Fruit fly (Drosophila melanogaster) whole organism, embryonic: ENCODE measurements around the gene ninaB.

Source experiments
- CG10543 ChIP-seq: fragments of 200-800 bp; sonication (Bioruptor generic); optimal IDR thresholded peaks from 3 replicates; lab custom pipeline; 2017; ENCODE audit warnings: missing biosample characterization, mild to moderate bottlenecking, missing genetic modification characterization, moderate library complexity
- CG10654 ChIP-seq: fragments of 200-800 bp; sonication (Bioruptor generic); optimal IDR thresholded peaks from 2 replicates; lab custom pipeline; 2016; ENCODE audit warnings: missing biosample characterization, missing genetic modification characterization
- CG11093 ChIP-seq: fragments of 200-800 bp; sonication (Bioruptor generic); IDR thresholded peaks from 3 replicates; pipeline ENCODE4 v1.3.6; 2022; ENCODE audit warnings: missing biosample characterization, missing genetic modification characterization
- CG12236 ChIP-seq: fragments of 200-800 bp; sonication (Bioruptor generic); optimal IDR thresholded peaks from 2 replicates; lab custom pipeline; 2016; ENCODE audit warnings: missing biosample characterization, missing genetic modification characterization
- CG14441 ChIP-seq: fragments of 200-800 bp; sonication (Bioruptor generic); IDR thresholded peaks from 2 replicates; pipeline ENCODE4 v1.3.6; 2022; ENCODE audit warnings: missing biosample characterization, missing genetic modification characterization
- CG17568 ChIP-seq: fragments of 200-800 bp; sonication (Bioruptor generic); optimal IDR thresholded peaks from 2 replicates; lab custom pipeline; 2018; ENCODE audit warnings: missing biosample characterization, mild to moderate bottlenecking, missing genetic modification characterization, moderate library complexity
- CG18599 ChIP-seq: fragments of 200-800 bp; sonication (Bioruptor generic); optimal IDR thresholded peaks from 3 replicates; lab custom pipeline; 2017; ENCODE audit warnings: missing biosample characterization, missing genetic modification characterization, mild to moderate bottlenecking, moderate library complexity, missing genetic modification reagents
- CG2129 ChIP-seq: fragments of 200-800 bp; sonication (Bioruptor generic); IDR thresholded peaks from 2 replicates; pipeline ENCODE4 v1.3.6; 2022; ENCODE audit warnings: missing biosample characterization, missing genetic modification characterization; ENCODE audit not compliant: partially characterized antibody
- CG2875 ChIP-seq: fragments of 200-800 bp; sonication (Bioruptor generic); optimal IDR thresholded peaks from 2 replicates; lab custom pipeline; 2017; ENCODE audit warnings: missing biosample characterization, mild to moderate bottlenecking, missing genetic modification characterization, missing genetic modification reagents
- CG30020 ChIP-seq: fragments of 200-800 bp; optimal IDR thresholded peaks from 2 replicates; lab custom pipeline; 2019; ENCODE audit warnings: missing biosample characterization, mild to moderate bottlenecking, missing genetic modification characterization, moderate library complexity
- CG30431 ChIP-seq: fragments of 200-800 bp; sonication (Bioruptor generic); optimal IDR thresholded peaks from 2 replicates; lab custom pipeline; 2017; ENCODE audit warnings: missing biosample characterization, missing genetic modification characterization
- CG31365 ChIP-seq: fragments of 200-800 bp; sonication (Bioruptor generic); optimal IDR thresholded peaks from 2 replicates; lab custom pipeline; 2018; ENCODE audit warnings: missing biosample characterization, mild to moderate bottlenecking, missing genetic modification characterization
- CG3847 ChIP-seq: fragments of 200-800 bp; sonication (Bioruptor generic); IDR thresholded peaks from 2 replicates; pipeline ENCODE4 v1.3.6; 2022; ENCODE audit warnings: missing biosample characterization, missing genetic modification characterization
- CG4404 ChIP-seq: fragments of 200-800 bp; sonication (Bioruptor generic); IDR thresholded peaks from 2 replicates; pipeline ENCODE4 v1.3.6; 2022; ENCODE audit warnings: missing biosample characterization, missing genetic modification characterization
- CG6765 ChIP-seq: fragments of 200-800 bp; sonication (Bioruptor generic); optimal IDR thresholded peaks from 3 replicates; lab custom pipeline; 2017; ENCODE audit warnings: missing biosample characterization, mild to moderate bottlenecking, missing genetic modification characterization
- CG7357 ChIP-seq: fragments of 200-800 bp; sonication (Bioruptor generic); IDR thresholded peaks from 3 replicates; pipeline ENCODE4 v1.3.6; 2022; ENCODE audit warnings: missing biosample characterization, missing genetic modification characterization
- CG7745 ChIP-seq: fragments of 200-800 bp; sonication (Bioruptor generic); optimal IDR thresholded peaks from 2 replicates; lab custom pipeline; 2018; ENCODE audit warnings: missing biosample characterization, mild to moderate bottlenecking, missing genetic modification characterization, moderate library complexity
- CG8924 ChIP-seq: fragments of 200-800 bp; optimal IDR thresholded peaks from 3 replicates; lab custom pipeline; 2019; ENCODE audit warnings: missing biosample characterization, mild to moderate bottlenecking, missing genetic modification characterization, moderate library complexity
- Chrac-16 ChIP-seq: fragments of 200-800 bp; sonication (Bioruptor generic); optimal IDR thresholded peaks from 3 replicates; lab custom pipeline; 2016; ENCODE audit warnings: missing biosample characterization, missing genetic modification characterization
- Doc2 ChIP-seq: fragments of 200-800 bp; sonication (Bioruptor generic); IDR thresholded peaks from 2 replicates; pipeline ENCODE4 v1.3.6; 2022; ENCODE audit warnings: missing biosample characterization, missing genetic modification characterization
- Drgx ChIP-seq: fragments of 200-800 bp; sonication (Bioruptor generic); IDR thresholded peaks from 2 replicates; pipeline ENCODE4 v1.3.6; 2022; ENCODE audit warnings: missing biosample characterization, missing genetic modification characterization
- Hsf ChIP-seq: fragments of 200-800 bp; sonication (Bioruptor generic); optimal IDR thresholded peaks from 3 replicates; lab custom pipeline; 2016; ENCODE audit warnings: missing biosample characterization, missing genetic modification characterization
- Mad ChIP-seq: fragments of 200-800 bp; sonication (Bioruptor generic); optimal IDR thresholded peaks from 2 replicates; lab custom pipeline; 2016; ENCODE audit warnings: missing biosample characterization, missing genetic modification characterization
- Mrtf ChIP-seq: fragments of 200-800 bp; sonication (Bioruptor generic); IDR thresholded peaks from 3 replicates; pipeline ENCODE4 v1.3.6; 2022; ENCODE audit warnings: missing biosample characterization, missing genetic modification characterization
- Myb ChIP-seq: fragments of 200-800 bp; sonication (Bioruptor generic); optimal IDR thresholded peaks from 2 replicates; lab custom pipeline; 2016; ENCODE audit warnings: missing biosample characterization, missing genetic modification characterization
- NK7.1 ChIP-seq: fragments of 200-800 bp; sonication (Bioruptor generic); optimal IDR thresholded peaks from 3 replicates; lab custom pipeline; 2016; ENCODE audit warnings: missing biosample characterization, missing genetic modification characterization
- Sox100B ChIP-seq: fragments of 200-800 bp; sonication (Bioruptor generic); optimal IDR thresholded peaks from 3 replicates; lab custom pipeline; 2018; ENCODE audit warnings: missing biosample characterization, mild to moderate bottlenecking, missing genetic modification characterization
- Taf1 ChIP-seq: fragments of 200-800 bp; sonication (Bioruptor generic); IDR thresholded peaks from 2 replicates; pipeline ENCODE4 v1.3.6; 2022; ENCODE audit warnings: missing biosample characterization, missing genetic modification characterization
- ab ChIP-seq: fragments of 200-800 bp; sonication (Bioruptor generic); optimal IDR thresholded peaks from 2 replicates; lab custom pipeline; 2016; ENCODE audit warnings: missing biosample characterization, missing genetic modification characterization
- amos ChIP-seq: fragments of 200-800 bp; sonication (Bioruptor generic); IDR thresholded peaks from 2 replicates; pipeline ENCODE4 v1.3.6; 2022; ENCODE audit warnings: missing biosample characterization, missing genetic modification characterization; ENCODE audit not compliant: partially characterized antibody
- ato ChIP-seq: fragments of 200-800 bp; sonication (Bioruptor generic); IDR thresholded peaks from 2 replicates; pipeline ENCODE4 v1.3.6; 2022; ENCODE audit warnings: missing biosample characterization, missing genetic modification characterization; ENCODE audit not compliant: partially characterized antibody
- az2 ChIP-seq: fragments of 200-800 bp; sonication (Bioruptor generic); optimal IDR thresholded peaks from 3 replicates; lab custom pipeline; 2016; ENCODE audit warnings: missing biosample characterization, missing genetic modification characterization
- br ChIP-seq: fragments of >200 bp; optimal IDR thresholded peaks from 2 replicates; lab custom pipeline; 2017
- chinmo ChIP-seq: fragments of 200-800 bp; sonication (Bioruptor generic); IDR thresholded peaks from 4 replicates; pipeline ENCODE4 v1.3.6; 2022; ENCODE audit warnings: missing biosample characterization, missing genetic modification characterization; ENCODE audit not compliant: partially characterized antibody
- crc ChIP-seq: fragments of 200-800 bp; sonication (Bioruptor generic); optimal IDR thresholded peaks from 2 replicates; lab custom pipeline; 2016; ENCODE audit warnings: missing biosample characterization, missing genetic modification characterization
- crp ChIP-seq, 2 experiments: fragments of 200-800 bp; sonication (Bioruptor generic); optimal IDR thresholded peaks; 2 replicates in 1 of 2; 3 replicates in 1 of 2; lab custom pipeline; 2017; ENCODE audit warnings: missing biosample characterization in 2 of 2, missing genetic modification characterization in 2 of 2, mild to moderate bottlenecking in 1 of 2, moderate library complexity in 1 of 2
- disco-r ChIP-seq: fragments of 200-800 bp; sonication (Bioruptor generic); optimal IDR thresholded peaks from 2 replicates; lab custom pipeline; 2016; ENCODE audit warnings: missing biosample characterization, missing genetic modification characterization
- ems ChIP-seq: fragments of 200-800 bp; sonication (Bioruptor generic); optimal IDR thresholded peaks from 3 replicates; lab custom pipeline; 2016; ENCODE audit warnings: missing biosample characterization, missing genetic modification characterization
- esg ChIP-seq: fragments of 200-800 bp; sonication (Bioruptor generic); conservative IDR thresholded peaks from 2 replicates; pipeline ENCODE4 v1.3.6; 2022; ENCODE audit warnings: missing biosample characterization, missing genetic modification characterization
- fd102C ChIP-seq: fragments of 200-800 bp; sonication (Bioruptor generic); optimal IDR thresholded peaks from 2 replicates; lab custom pipeline; 2018; ENCODE audit warnings: missing biosample characterization, mild to moderate bottlenecking, missing genetic modification characterization, moderate library complexity
- gro ChIP-seq: fragments of 200-800 bp; sonication (Bioruptor generic); optimal IDR thresholded peaks from 2 replicates; lab custom pipeline; 2016; ENCODE audit warnings: missing biosample characterization, missing genetic modification characterization
- hkb ChIP-seq, 2 experiments: fragments of 200-800 bp in 1 of 2; fragments of >200 bp in 1 of 2; sonication (Bioruptor generic) in 1 of 2; IDR thresholded peaks in 1 of 2; optimal IDR thresholded peaks in 1 of 2; 2 replicates each; pipeline versions ENCODE4 v1.3.6 to Lab custom; 2017 to 2022; ENCODE audit warnings: missing biosample characterization in 1 of 2, missing genetic modification characterization in 1 of 2
- nerfin-2 ChIP-seq: fragments of 200-800 bp; sonication (Bioruptor generic); IDR thresholded peaks from 2 replicates; pipeline ENCODE4 v1.3.6; 2022; ENCODE audit warnings: missing biosample characterization, missing genetic modification characterization; ENCODE audit not compliant: partially characterized antibody
- peb ChIP-seq: fragments of 200-800 bp; sonication (Bioruptor generic); IDR thresholded peaks from 2 replicates; pipeline ENCODE4 v1.3.6; 2022; ENCODE audit warnings: missing biosample characterization, missing genetic modification characterization
- pita ChIP-seq: fragments of 200-800 bp; sonication (Bioruptor generic); optimal IDR thresholded peaks from 2 replicates; lab custom pipeline; 2017; ENCODE audit warnings: missing biosample characterization, mild to moderate bottlenecking, missing genetic modification characterization
- prd ChIP-seq, 3 experiments: fragments of >200 bp in 2 of 3; fragments of 200-800 bp in 1 of 3; sonication (Bioruptor generic) in 1 of 3; optimal IDR thresholded peaks in 2 of 3; IDR thresholded peaks in 1 of 3; 2 replicates in 2 of 3; 3 replicates in 1 of 3; pipeline versions ENCODE4 v1.3.6 to Lab custom; 2017 to 2022; ENCODE audit warnings: missing biosample characterization in 1 of 3, missing genetic modification characterization in 1 of 3
- psq ChIP-seq: fragments of 200-800 bp; sonication (Bioruptor generic); optimal IDR thresholded peaks from 2 replicates; lab custom pipeline; 2017; ENCODE audit warnings: missing biosample characterization, missing genetic modification characterization
- repo ChIP-seq: fragments of 200-800 bp; sonication (Bioruptor generic); optimal IDR thresholded peaks from 2 replicates; lab custom pipeline; 2016; ENCODE audit warnings: missing biosample characterization, missing genetic modification characterization
- wek ChIP-seq: fragments of 200-800 bp; sonication (Bioruptor generic); optimal IDR thresholded peaks from 3 replicates; lab custom pipeline; 2018; ENCODE audit warnings: missing biosample characterization, mild to moderate bottlenecking, missing genetic modification characterization, moderate library complexity

The ninaB gene

DNA sequence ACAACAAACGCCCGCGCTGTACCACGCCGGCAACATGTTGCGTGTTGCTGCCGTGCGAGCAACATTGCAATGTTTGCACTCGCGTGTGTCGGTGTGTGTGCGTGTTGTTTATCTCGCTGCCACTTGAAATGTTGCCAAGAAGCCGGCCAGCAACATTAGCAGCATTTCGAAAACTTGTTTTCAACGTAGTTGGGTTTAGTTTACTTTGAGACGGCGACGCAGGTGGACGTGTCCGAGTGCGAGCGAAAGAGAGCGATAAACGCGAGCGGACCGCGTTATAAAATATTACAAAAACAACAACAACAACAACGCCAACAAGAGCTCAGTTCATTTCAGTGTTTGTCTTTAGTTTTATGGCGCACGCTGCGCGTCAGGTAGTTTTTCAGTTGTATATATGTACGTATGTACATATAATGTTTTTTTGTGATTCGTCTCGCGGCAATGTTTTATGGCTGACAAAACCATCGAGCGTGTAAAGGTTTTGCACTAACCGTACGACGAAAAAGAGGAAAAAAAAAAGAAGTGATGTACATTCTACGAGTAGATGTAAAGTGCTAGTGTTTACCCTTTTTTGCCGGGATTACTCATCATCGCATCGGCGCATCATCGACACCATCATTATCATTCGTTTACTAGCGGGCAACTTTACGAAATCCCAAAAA lies 14.8 kb downstream of the ninaB start, which contains the start of gene kmr (continued):
- no peak for TF ChIP-seq Myb (GFP tag; lab: Kevin White, UChicago)
- no peak for TF ChIP-seq pita (GFP tag; lab: Kevin White, UChicago)
- peak; percentile 55; the same call in 1 of the 2 replicates for TF ChIP-seq Drgx
- TF ChIP-seq br (lab: Kevin White, UChicago), result no peak
- TF ChIP-seq CG30431 (GFP tag; lab: Kevin White, UChicago), result no peak
- TF ChIP-seq disco-r, result peak; percentile 3
- TF ChIP-seq prd (optimal IDR thresholded peaks at IDR 0.05; lab: Kevin White, UChicago), result no peak
- no peak for TF ChIP-seq prd (GFP tag; IDR thresholded peaks at IDR 0.05; lab: Robert Waterston, UW)
- TF ChIP-seq repo (GFP tag; lab: Kevin White, UChicago), result peak; percentile 15
- no peak for TF ChIP-seq crc (GFP tag; lab: Kevin White, UChicago)
- TF ChIP-seq nerfin-2, result peak; percentile 14; the same call in 1 of the 2 replicates
- no peak for TF ChIP-seq crp (GFP tag; optimal IDR thresholded peaks at IDR 0.05; lab: Kevin White, UChicago)
- TF ChIP-seq CG10543 (GFP tag; lab: Kevin White, UChicago), result peak; percentile 86
- TF ChIP-seq NK7.1 (GFP tag; lab: Kevin White, UChicago), result peak; percentile 58
- TF ChIP-seq CG31365 (tag; lab: Kevin White, UChicago), result no peak
- no peak for TF ChIP-seq CG11093 (GFP tag; lab: Robert Waterston, UW)
- no peak for TF ChIP-seq Mrtf (GFP tag; lab: Robert Waterston, UW)
- TF ChIP-seq peb (GFP tag; lab: Robert Waterston, UW), result no peak
- no peak for TF ChIP-seq CG7357 (GFP tag; lab: Robert Waterston, UW)
- TF ChIP-seq CG4404, result no peak
- no peak for TF ChIP-seq Chrac-16 (GFP tag; lab: Kevin White, UChicago)
- TF ChIP-seq CG30020, result no peak
- TF ChIP-seq CG8924 (tag; lab: Kevin White, UChicago), result peak; percentile 67
- TF ChIP-seq fd102C (GFP tag; lab: Kevin White, UChicago), result no peak
- peak; percentile 29 for TF ChIP-seq Mad (GFP tag; lab: Kevin White, UChicago)
- peak; percentile 49 for TF ChIP-seq CG2875 (GFP tag; lab: Kevin White, UChicago)
- TF ChIP-seq CG17568 (GFP tag; lab: Kevin White, UChicago), result peak; percentile 64
- no peak for TF ChIP-seq hkb (optimal IDR thresholded peaks at IDR 0.05; lab: Kevin White, UChicago)
- TF ChIP-seq hkb (GFP tag; IDR thresholded peaks at IDR 0.05; lab: Robert Waterston, UW), result peak; percentile 75
- TF ChIP-seq CG7745 (tag; lab: Kevin White, UChicago), result no peak
- TF ChIP-seq CG2129, result no peak
- no peak for TF ChIP-seq Hsf (GFP tag; lab: Kevin White, UChicago)
- peak; percentile 48 for TF ChIP-seq CG18599
- TF ChIP-seq Sox100B (GFP tag; lab: Kevin White, UChicago), result no peak
- TF ChIP-seq ems (GFP tag; lab: Kevin White, UChicago), result no peak
- no peak for TF ChIP-seq CG3847 (GFP tag; lab: Robert Waterston, UW)
- TF ChIP-seq CG12236 (GFP tag; lab: Kevin White, UChicago), result peak; percentile 1
- peak; percentile 67; the same call in 1 of the 2 replicates for TF ChIP-seq ato (GFP tag; lab: Robert Waterston, UW)
- no peak for TF ChIP-seq CG10654 (GFP tag; lab: Kevin White, UChicago)
- TF ChIP-seq az2 (GFP tag; lab: Kevin White, UChicago), result no peak
- TF ChIP-seq gro, result peak; percentile 81
- TF ChIP-seq amos (GFP tag; lab: Robert Waterston, UW), result peak; percentile 43; the same call in 1 of the 2 replicates
- peak; percentile 12 for TF ChIP-seq CG6765 (GFP tag; lab: Kevin White, UChicago)
- no peak; the same call in 1 of the 2 replicates for TF ChIP-seq CG14441 (GFP tag; lab: Robert Waterston, UW)
- TF ChIP-seq psq (GFP tag; lab: Kevin White, UChicago), result no peak
- TF ChIP-seq ab (GFP tag; lab: Kevin White, UChicago), result no peak
- TF ChIP-seq Taf1 (GFP tag; lab: Robert Waterston, UW), result no peak
- no peak for TF ChIP-seq esg (GFP tag; lab: Robert Waterston, UW)
- peak; percentile 73 for TF ChIP-seq wek (GFP tag; lab: Kevin White, UChicago)
- peak; percentile 98 for TF ChIP-seq chinmo (GFP tag; lab: Robert Waterston, UW)
- no peak for TF ChIP-seq Doc2 (GFP tag; lab: Robert Waterston, UW)
